Fruit fly (Drosophila melanogaster) S2 (cell line): ENCODE data around the gene ebd1.

Experiments used
- CG8478 ChIP-seq: fragments of >200 bp; optimal IDR thresholded peaks from 2 replicates; lab custom pipeline; 2018
- CTCF ChIP-seq, 2 experiments: fragments of >200 bp; optimal IDR thresholded peaks; 2 replicates each; lab custom pipeline; 2018

- TF ChIP-seq CTCF (optimal IDR thresholded peaks at IDR 0.05; lab: Kevin White, UChicago), result no peak
- TF ChIP-seq CG8478, result no peak
Observed at dm6 chr3L:704661-705543, 19.6 kb upstream of the ebd1 start.
